Worm (Caenorhabditis elegans) whole organism, L3 larva: ENCODE results near the gene srj-37.
A peak's percentile ranks its signal among the peaks of the same experiment; 100 is the strongest.

Experiments
- aly-2 ChIP-seq: fragments of 150-350 bp; optimal IDR thresholded peaks from 2 replicates; lab custom pipeline; 2014; ENCODE audit warnings: missing biosample characterization, missing genetic modification characterization
- ama-1 ChIP-seq: fragments of 150-350 bp; optimal IDR thresholded peaks from 2 replicates; lab custom pipeline; 2018
- ceh-16 ChIP-seq: sonication (generic microtip); optimal IDR thresholded peaks from 2 replicates; lab custom pipeline; 2017; ENCODE audit warnings: missing biosample characterization, missing genetic modification characterization
- ceh-28 ChIP-seq: fragments of 150-350 bp; optimal IDR thresholded peaks from 2 replicates; lab custom pipeline; 2014; ENCODE audit warnings: missing biosample characterization, missing genetic modification reagents, missing genetic modification characterization
- ceh-82 ChIP-seq: fragments of 150-350 bp; optimal IDR thresholded peaks from 2 replicates; lab custom pipeline; 2014; ENCODE audit warnings: missing biosample characterization, missing genetic modification characterization
- ceh-9 ChIP-seq: sonication (generic microtip); optimal IDR thresholded peaks from 2 replicates; lab custom pipeline; 2018; ENCODE audit warnings: missing biosample characterization, missing genetic modification characterization
- daf-12 ChIP-seq: fragments of 150-350 bp; optimal IDR thresholded peaks from 2 replicates; lab custom pipeline; 2014; ENCODE audit warnings: missing biosample characterization, missing genetic modification reagents, missing genetic modification characterization
- egl-27 ChIP-seq: sonication (generic microtip); optimal IDR thresholded peaks from 4 replicates; lab custom pipeline; 2017; ENCODE audit warnings: missing biosample characterization, missing genetic modification reagents, missing genetic modification characterization
- elt-1 ChIP-seq: fragments of 150-350 bp; optimal IDR thresholded peaks from 2 replicates; lab custom pipeline; 2014; ENCODE audit warnings: missing biosample characterization, missing genetic modification characterization
- elt-2 ChIP-seq: sonication (generic microtip); optimal IDR thresholded peaks from 2 replicates; lab custom pipeline; 2016; ENCODE audit warnings: missing genetic modification reagents, mild to moderate bottlenecking, missing genetic modification characterization, missing compliant biosample characterization
- fkh-10 ChIP-seq: sonication (generic microtip); optimal IDR thresholded peaks from 2 replicates; lab custom pipeline; 2017; ENCODE audit warnings: missing biosample characterization, missing genetic modification reagents, missing genetic modification characterization
- fkh-2 ChIP-seq: fragments of 150-350 bp; optimal IDR thresholded peaks from 2 replicates; lab custom pipeline; 2014; ENCODE audit warnings: missing biosample characterization, missing genetic modification reagents, missing genetic modification characterization
- hmg-11 ChIP-seq: sonication (generic microtip); optimal IDR thresholded peaks from 2 replicates; lab custom pipeline; 2016; ENCODE audit warnings: missing genetic modification characterization, missing compliant biosample characterization
- jun-1 ChIP-seq: fragments of 150-350 bp; optimal IDR thresholded peaks from 2 replicates; lab custom pipeline; 2014; ENCODE audit warnings: missing biosample characterization, missing genetic modification reagents, missing genetic modification characterization
- lin-15B ChIP-seq: fragments of 150-350 bp; optimal IDR thresholded peaks from 2 replicates; lab custom pipeline; 2014; ENCODE audit warnings: missing biosample characterization, missing genetic modification characterization
- lsy-12 ChIP-seq: sonication (generic microtip); optimal IDR thresholded peaks from 2 replicates; lab custom pipeline; 2016; ENCODE audit warnings: mild to moderate bottlenecking, missing genetic modification characterization, missing compliant biosample characterization
- mdl-1 ChIP-seq: fragments of 150-350 bp; optimal IDR thresholded peaks from 2 replicates; lab custom pipeline; 2014; ENCODE audit warnings: missing biosample characterization, missing genetic modification characterization
- mml-1 ChIP-seq: fragments of 150-350 bp; sonication (generic microtip); optimal IDR thresholded peaks from 3 replicates; lab custom pipeline; 2014; ENCODE audit warnings: missing biosample characterization, missing genetic modification characterization
- nfya-1 ChIP-seq: sonication (generic microtip); optimal IDR thresholded peaks from 2 replicates; lab custom pipeline; 2017; ENCODE audit warnings: missing genetic modification characterization, mild to moderate bottlenecking, missing compliant biosample characterization, antibody characterized with exemption, moderate library complexity; ENCODE audit not compliant: insufficient read depth
- nhr-11 ChIP-seq: fragments of 150-350 bp; optimal IDR thresholded peaks from 2 replicates; lab custom pipeline; 2014; ENCODE audit warnings: missing biosample characterization, missing genetic modification characterization
- nhr-12 ChIP-seq: fragments of 150-350 bp; optimal IDR thresholded peaks from 2 replicates; lab custom pipeline; 2014; ENCODE audit warnings: missing biosample characterization, missing genetic modification characterization
- nhr-23 ChIP-seq: fragments of 150-350 bp; optimal IDR thresholded peaks from 2 replicates; lab custom pipeline; 2014; ENCODE audit warnings: missing biosample characterization, missing genetic modification reagents, missing genetic modification characterization
- nhr-237 ChIP-seq: fragments of 150-350 bp; optimal IDR thresholded peaks from 2 replicates; lab custom pipeline; 2014; ENCODE audit warnings: missing biosample characterization, missing genetic modification characterization
- nhr-25 ChIP-seq: sonication (generic microtip); optimal IDR thresholded peaks from 2 replicates; lab custom pipeline; 2017; ENCODE audit warnings: missing biosample characterization, missing genetic modification characterization
- nhr-43 ChIP-seq: sonication (generic microtip); optimal IDR thresholded peaks from 2 replicates; lab custom pipeline; 2016; ENCODE audit warnings: mild to moderate bottlenecking, missing genetic modification characterization, missing compliant biosample characterization; ENCODE audit not compliant: poor library complexity, severe bottlenecking
- nhr-67 ChIP-seq: fragments of 150-350 bp; optimal IDR thresholded peaks from 2 replicates; lab custom pipeline; 2014; ENCODE audit warnings: missing biosample characterization, missing genetic modification characterization
- nhr-76 ChIP-seq: fragments of 150-350 bp; sonication (generic microtip); optimal IDR thresholded peaks from 5 replicates; lab custom pipeline; 2014; ENCODE audit warnings: missing biosample characterization, missing genetic modification characterization
- sea-2 ChIP-seq: fragments of 150-350 bp; sonication (generic microtip); optimal IDR thresholded peaks from 4 replicates; lab custom pipeline; 2014; ENCODE audit warnings: missing biosample characterization, missing genetic modification reagents, missing genetic modification characterization
- snpc-4 ChIP-seq: fragments of 150-350 bp; optimal IDR thresholded peaks from 2 replicates; lab custom pipeline; 2014; ENCODE audit warnings: missing biosample characterization, missing genetic modification characterization
- unc-39 ChIP-seq: sonication (generic microtip); optimal IDR thresholded peaks from 4 replicates; lab custom pipeline; 2017; ENCODE audit warnings: missing biosample characterization, missing genetic modification characterization
- zag-1 ChIP-seq: fragments of 150-350 bp; optimal IDR thresholded peaks from 2 replicates; lab custom pipeline; 2014; ENCODE audit warnings: missing biosample characterization, missing genetic modification characterization
- ztf-11 ChIP-seq: fragments of 150-350 bp; optimal IDR thresholded peaks from 2 replicates; lab custom pipeline; 2014; ENCODE audit warnings: missing biosample characterization, missing genetic modification characterization

The srj-37 gene

ce11 chrV:671342-671741 is 32.9 kb downstream of the srj-37 start, which contains the start of gene sru-24:
TSS of gene sru-24 (minus strand) at chrV:671442.
- TF ChIP-seq ceh-9 (no peak), egl-27 (tag; lab: Kevin White, UChicago) (no peak), fkh-2 (tag; lab: Kevin White, UChicago) (no peak), aly-2 (no peak), lin-15B (tag; lab: Kevin White, UChicago) (no peak), nfya-1 (tag; lab: Kevin White, UChicago) (no peak), hmg-11 (tag; lab: Kevin White, UChicago) (no peak), daf-12 (tag; lab: Kevin White, UChicago) (no peak), nhr-237 (tag; lab: Kevin White, UChicago) (no peak), sea-2 (GFP tag; lab: Kevin White, UChicago) (no peak)
- TF ChIP-seq, all 47 proteins: peak for 0

DNA sequence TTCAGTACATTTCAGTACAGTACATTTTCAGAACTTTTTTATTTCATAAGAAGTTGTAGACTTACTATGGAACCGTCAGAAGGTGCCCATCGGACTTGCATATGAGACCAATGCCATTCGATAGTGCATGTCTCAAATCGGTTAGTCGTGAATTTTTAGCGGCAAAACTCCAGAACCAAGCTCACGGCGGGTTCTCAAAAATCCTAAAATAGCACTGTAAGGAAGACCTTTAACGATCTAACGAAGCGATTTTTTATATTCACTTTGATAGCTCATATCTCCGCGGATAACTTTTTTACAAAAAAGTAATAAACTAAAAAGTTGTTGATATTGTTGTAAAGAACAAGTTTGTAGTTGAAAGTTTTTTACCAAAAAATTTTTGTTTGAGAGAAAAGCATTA is 35.8 kb downstream of the srj-37 start, which contains the start of gene sru-25:
Gene sru-25, minus strand, starts transcription at position 101 of the 400 bp plus-strand sequence.
- TF ChIP-seq lsy-12 (tag; lab: Kevin White, UChicago): no peak

- TF ChIP-seq ceh-16 (tag; lab: Kevin White, UChicago) (no peak), snpc-4 (tag; lab: Kevin White, UChicago) (peak; percentile 24)
Measured at ce11 chrV:676090-676489, 37.7 kb downstream of the srj-37 start.

- TF ChIP-seq lin-15B (tag; lab: Kevin White, UChicago) (peak; percentile 21), snpc-4 (tag; lab: Kevin White, UChicago) (peak; percentile 12), ztf-11 (no peak), jun-1 (tag; lab: Kevin White, UChicago) (no peak), nhr-11 (tag; lab: Kevin White, UChicago) (no peak), elt-2 (tag; lab: Kevin White, UChicago) (peak; percentile 28), nhr-43 (tag; lab: Kevin White, UChicago) (peak; percentile 60), daf-12 (tag; lab: Kevin White, UChicago) (no peak), nhr-23 (peak; percentile 62), elt-1 (tag; lab: Kevin White, UChicago) (no peak), mml-1 (no peak), ceh-82 (tag; lab: Kevin White, UChicago) (no peak), nhr-25 (tag; lab: Kevin White, UChicago) (peak; percentile 36), unc-39 (no peak), ceh-9 (no peak), ceh-16 (tag; lab: Kevin White, UChicago) (no peak), nhr-76 (no peak), ceh-28 (tag; lab: Kevin White, UChicago) (peak; percentile 30)
- TF ChIP-seq, all 47 proteins: peak for 7
Measured at ce11 chrV:676550-677084, 38.2 kb downstream of the srj-37 start, which contains the start of the genes fbxa-72 and srx-21. TSS of gene fbxa-72 (minus strand) at chrV:676753. TSS of gene srx-21 (plus strand) at chrV:677034.

ce11 chrV:679663-680062 is 41.2 kb downstream of the srj-37 start, which contains the start of gene srx-22:
TSS of gene srx-22 (plus strand) at chrV:679963.
- no peak for TF ChIP-seq elt-2 (tag; lab: Kevin White, UChicago)
- TF ChIP-seq, all 47 proteins: peak for 0

- no peak for TF ChIP-seq nhr-25 (tag; lab: Kevin White, UChicago)
- no peak for TF ChIP-seq fkh-10 (GFP tag; lab: Kevin White, UChicago)
- TF ChIP-seq nhr-237 (tag; lab: Kevin White, UChicago): no peak
- TF ChIP-seq mml-1: no peak
- no peak for TF ChIP-seq lin-15B (tag; lab: Kevin White, UChicago)
- TF ChIP-seq mdl-1 (tag; lab: Kevin White, UChicago): no peak
- no peak for TF ChIP-seq ama-1 (lab: Kevin White, UChicago)
- TF ChIP-seq zag-1 (tag; lab: Kevin White, UChicago): no peak
- TF ChIP-seq snpc-4 (tag; lab: Kevin White, UChicago): no peak
- no peak for TF ChIP-seq nhr-23
- TF ChIP-seq nhr-67 (tag; lab: Kevin White, UChicago): no peak
- no peak for TF ChIP-seq egl-27 (tag; lab: Kevin White, UChicago)
- no peak for TF ChIP-seq sea-2 (GFP tag; lab: Kevin White, UChicago)
- TF ChIP-seq jun-1 (tag; lab: Kevin White, UChicago): no peak
- TF ChIP-seq nhr-12 (tag; lab: Kevin White, UChicago): no peak
- TF ChIP-seq nhr-11 (tag; lab: Kevin White, UChicago): no peak
- no peak for TF ChIP-seq aly-2
- no peak for TF ChIP-seq nhr-43 (tag; lab: Kevin White, UChicago)
- no peak for TF ChIP-seq daf-12 (tag; lab: Kevin White, UChicago)
- TF ChIP-seq unc-39: no peak
Measured at ce11 chrV:682031-682430, 43.6 kb downstream of the srj-37 start, which contains the start of gene srx-23. TSS of gene srx-23 (plus strand) at chrV:682331.
